Fruit fly (Drosophila melanogaster) whole organism, embryonic: ENCODE data around the gene CG42869.

Experiments
- Atf-2 ChIP-seq: fragments of 200-800 bp; sonication (Bioruptor generic); optimal IDR thresholded peaks from 2 replicates; lab custom pipeline; 2016; ENCODE audit warnings: missing biosample characterization, missing genetic modification characterization
- B-H1 ChIP-seq: fragments of 200-800 bp; sonication (Bioruptor generic); IDR thresholded peaks from 3 replicates; pipeline ENCODE4 v1.3.6; 2022; ENCODE audit warnings: missing biosample characterization, missing genetic modification characterization
- B-H2 ChIP-seq: fragments of 200-800 bp; sonication (Bioruptor generic); optimal IDR thresholded peaks from 2 replicates; lab custom pipeline; 2018; ENCODE audit warnings: missing biosample characterization, mild to moderate bottlenecking, missing genetic modification characterization
- CG10979 ChIP-seq: fragments of 200-800 bp; sonication (Bioruptor generic); optimal IDR thresholded peaks from 2 replicates; lab custom pipeline; 2018; ENCODE audit warnings: missing biosample characterization, mild to moderate bottlenecking, missing genetic modification characterization, moderate library complexity
- CG11695 ChIP-seq: fragments of 200-800 bp; sonication (Bioruptor generic); IDR thresholded peaks from 3 replicates; pipeline ENCODE4 v1.3.6; 2022; ENCODE audit warnings: missing biosample characterization, missing genetic modification characterization
- CG13424 ChIP-seq: fragments of 200-800 bp; sonication (Bioruptor generic); optimal IDR thresholded peaks from 2 replicates; lab custom pipeline; 2019; ENCODE audit warnings: missing biosample characterization, mild to moderate bottlenecking, missing genetic modification characterization, moderate library complexity
- CG14710 ChIP-seq: fragments of 200-800 bp; sonication (Bioruptor generic); optimal IDR thresholded peaks from 3 replicates; lab custom pipeline; 2019; ENCODE audit warnings: missing biosample characterization, mild to moderate bottlenecking, missing genetic modification characterization, moderate library complexity
- CG18764 ChIP-seq: fragments of 200-800 bp; sonication (Bioruptor generic); optimal IDR thresholded peaks from 3 replicates; lab custom pipeline; 2016; ENCODE audit warnings: missing biosample characterization, missing genetic modification characterization
- CG33557 ChIP-seq: fragments of 200-800 bp; sonication (Bioruptor generic); optimal IDR thresholded peaks from 2 replicates; lab custom pipeline; 2019; ENCODE audit warnings: missing biosample characterization, mild to moderate bottlenecking, missing genetic modification characterization, moderate library complexity
- CG3838 ChIP-seq: fragments of 200-800 bp; sonication (Bioruptor generic); optimal IDR thresholded peaks from 3 replicates; lab custom pipeline; 2016; ENCODE audit warnings: missing biosample characterization, missing genetic modification characterization
- CG3847 ChIP-seq: fragments of 200-800 bp; sonication (Bioruptor generic); IDR thresholded peaks from 2 replicates; pipeline ENCODE4 v1.3.6; 2022; ENCODE audit warnings: missing biosample characterization, missing genetic modification characterization
- CG4730 ChIP-seq: fragments of 200-800 bp; sonication (Bioruptor generic); IDR thresholded peaks from 2 replicates; pipeline ENCODE4 v1.3.6; 2022; ENCODE audit warnings: missing biosample characterization, missing genetic modification characterization
- CG7372 ChIP-seq: fragments of 200-800 bp; sonication (Bioruptor generic); IDR thresholded peaks from 2 replicates; pipeline ENCODE4 v1.3.6; 2022; ENCODE audit warnings: missing biosample characterization, missing genetic modification characterization
- CG7745 ChIP-seq: fragments of 200-800 bp; sonication (Bioruptor generic); optimal IDR thresholded peaks from 2 replicates; lab custom pipeline; 2018; ENCODE audit warnings: missing biosample characterization, mild to moderate bottlenecking, missing genetic modification characterization, moderate library complexity
- CG8765 ChIP-seq: fragments of 200-800 bp; sonication (Bioruptor generic); IDR thresholded peaks from 2 replicates; pipeline ENCODE4 v1.3.6; 2022; ENCODE audit warnings: missing biosample characterization, missing genetic modification characterization
- CG8944 ChIP-seq: fragments of 200-800 bp; sonication (Bioruptor generic); optimal IDR thresholded peaks from 3 replicates; lab custom pipeline; 2016; ENCODE audit warnings: missing biosample characterization, missing genetic modification characterization
- Dad ChIP-seq: fragments of 200-800 bp; sonication (Bioruptor generic); optimal IDR thresholded peaks from 3 replicates; lab custom pipeline; 2016; ENCODE audit warnings: missing biosample characterization, missing genetic modification characterization
- Ets97D ChIP-seq: fragments of 200-800 bp; sonication (Bioruptor generic); optimal IDR thresholded peaks from 3 replicates; lab custom pipeline; 2016; ENCODE audit warnings: missing biosample characterization, missing genetic modification characterization
- HmgZ ChIP-seq: fragments of 200-800 bp; sonication (Bioruptor generic); optimal IDR thresholded peaks from 2 replicates; lab custom pipeline; 2018; ENCODE audit warnings: missing biosample characterization, mild to moderate bottlenecking, missing genetic modification characterization
- Hmr ChIP-seq: fragments of 200-800 bp; sonication (Bioruptor generic); optimal IDR thresholded peaks from 3 replicates; lab custom pipeline; 2017; ENCODE audit warnings: mild to moderate bottlenecking, missing biosample characterization, missing genetic modification reagents, missing genetic modification characterization
- Lhr ChIP-seq: fragments of 200-800 bp; sonication (Bioruptor generic); optimal IDR thresholded peaks from 3 replicates; lab custom pipeline; 2017; ENCODE audit warnings: mild to moderate bottlenecking, missing biosample characterization, missing genetic modification reagents, missing genetic modification characterization
- NC2α ChIP-seq: fragments of 200-800 bp; sonication (Bioruptor generic); optimal IDR thresholded peaks from 2 replicates; lab custom pipeline; 2016; ENCODE audit warnings: missing biosample characterization, missing genetic modification characterization
- Rx ChIP-seq: fragments of 200-800 bp; sonication (Bioruptor generic); IDR thresholded peaks from 2 replicates; pipeline ENCODE4 v1.3.6; 2022; ENCODE audit warnings: missing biosample characterization, missing genetic modification characterization
- Sry-β ChIP-seq: fragments of 200-800 bp; sonication (Bioruptor generic); optimal IDR thresholded peaks from 2 replicates; lab custom pipeline; 2018; ENCODE audit warnings: missing biosample characterization, mild to moderate bottlenecking, missing genetic modification characterization, moderate library complexity
- Taf1 ChIP-seq: fragments of 200-800 bp; sonication (Bioruptor generic); IDR thresholded peaks from 2 replicates; pipeline ENCODE4 v1.3.6; 2022; ENCODE audit warnings: missing biosample characterization, missing genetic modification characterization
- ap ChIP-seq: fragments of 200-800 bp; sonication (Bioruptor generic); IDR thresholded peaks from 2 replicates; pipeline ENCODE4 v1.3.6; 2022; ENCODE audit warnings: missing biosample characterization, missing genetic modification characterization
- ase ChIP-seq: fragments of 200-800 bp; sonication (Bioruptor generic); IDR thresholded peaks from 3 replicates; pipeline ENCODE4 v1.3.6; 2022; ENCODE audit warnings: missing biosample characterization, missing genetic modification characterization
- bigmax ChIP-seq: fragments of 200-800 bp; sonication (Bioruptor generic); optimal IDR thresholded peaks from 2 replicates; lab custom pipeline; 2018; ENCODE audit warnings: missing biosample characterization, mild to moderate bottlenecking, missing genetic modification characterization
- br ChIP-seq: fragments of >200 bp; optimal IDR thresholded peaks from 2 replicates; lab custom pipeline; 2017
- caup ChIP-seq: fragments of 200-800 bp; sonication (Bioruptor generic); optimal IDR thresholded peaks from 3 replicates; lab custom pipeline; 2017; ENCODE audit warnings: missing biosample characterization, mild to moderate bottlenecking, missing genetic modification characterization, moderate library complexity; ENCODE audit not compliant: severe bottlenecking
- chif ChIP-seq, 2 experiments: fragments of 200-800 bp; sonication (Bioruptor generic); optimal IDR thresholded peaks; 3 replicates each; lab custom pipeline; 2016; ENCODE audit warnings: missing biosample characterization in 2 of 2, missing genetic modification characterization in 2 of 2
- crp ChIP-seq, 2 experiments: fragments of 200-800 bp; sonication (Bioruptor generic); optimal IDR thresholded peaks; 2 replicates in 1 of 2; 3 replicates in 1 of 2; lab custom pipeline; 2017; ENCODE audit warnings: missing biosample characterization in 2 of 2, missing genetic modification characterization in 2 of 2, mild to moderate bottlenecking in 1 of 2, moderate library complexity in 1 of 2
- dan ChIP-seq: fragments of 200-800 bp; sonication (Bioruptor generic); IDR thresholded peaks from 2 replicates; pipeline ENCODE4 v1.3.6; 2022; ENCODE audit warnings: missing biosample characterization, missing genetic modification characterization
- dati ChIP-seq: fragments of 200-800 bp; sonication (Bioruptor generic); IDR thresholded peaks from 2 replicates; pipeline ENCODE4 v1.3.6; 2022; ENCODE audit warnings: missing biosample characterization, missing genetic modification characterization
- dmrt99B ChIP-seq: fragments of 200-800 bp; sonication (Bioruptor generic); optimal IDR thresholded peaks from 2 replicates; lab custom pipeline; 2018; ENCODE audit warnings: missing biosample characterization, mild to moderate bottlenecking, missing genetic modification characterization, moderate library complexity
- eve ChIP-seq, 2 experiments: fragments of >200 bp; optimal IDR thresholded peaks; 2 replicates each; lab custom pipeline; 2017; ENCODE audit warnings: missing biosample characterization in 2 of 2, missing genetic modification characterization in 2 of 2
- fd102C ChIP-seq: fragments of 200-800 bp; sonication (Bioruptor generic); optimal IDR thresholded peaks from 2 replicates; lab custom pipeline; 2018; ENCODE audit warnings: missing biosample characterization, mild to moderate bottlenecking, missing genetic modification characterization, moderate library complexity
- fd64A ChIP-seq: fragments of 200-800 bp; sonication (Bioruptor generic); optimal IDR thresholded peaks from 3 replicates; lab custom pipeline; 2018; ENCODE audit warnings: missing biosample characterization, mild to moderate bottlenecking, missing genetic modification characterization
- fd96Cb ChIP-seq: fragments of 200-800 bp; sonication (Bioruptor generic); optimal IDR thresholded peaks from 2 replicates; lab custom pipeline; 2018; ENCODE audit warnings: missing biosample characterization, mild to moderate bottlenecking, missing genetic modification characterization, moderate library complexity
- gcm ChIP-seq: fragments of 200-800 bp; sonication (Bioruptor generic); optimal IDR thresholded peaks from 2 replicates; lab custom pipeline; 2019; ENCODE audit warnings: missing biosample characterization, mild to moderate bottlenecking, missing genetic modification characterization, moderate library complexity
- insv ChIP-seq, 2 experiments: fragments of 200-800 bp; sonication (Bioruptor generic); optimal IDR thresholded peaks; 3 replicates each; lab custom pipeline; 2016 to 2018; ENCODE audit warnings: missing biosample characterization in 2 of 2, missing genetic modification characterization in 2 of 2
- kay ChIP-seq: fragments of 200-800 bp; sonication (Bioruptor generic); optimal IDR thresholded peaks from 2 replicates; lab custom pipeline; 2016; ENCODE audit warnings: missing biosample characterization, missing genetic modification characterization
- knrl ChIP-seq: fragments of 200-800 bp; sonication (Bioruptor generic); IDR thresholded peaks from 3 replicates; pipeline ENCODE4 v1.3.6; 2022; ENCODE audit warnings: missing biosample characterization, missing genetic modification characterization; ENCODE audit not compliant: partially characterized antibody
- luna ChIP-seq: fragments of 200-800 bp; sonication (Bioruptor generic); optimal IDR thresholded peaks from 2 replicates; lab custom pipeline; 2016; ENCODE audit warnings: missing biosample characterization, missing genetic modification characterization
- mld ChIP-seq: fragments of 200-800 bp; sonication (Bioruptor generic); IDR thresholded peaks from 3 replicates; pipeline ENCODE4 v1.3.6; 2022; ENCODE audit warnings: missing biosample characterization, missing genetic modification characterization; ENCODE audit not compliant: partially characterized antibody
- pita ChIP-seq: fragments of 200-800 bp; sonication (Bioruptor generic); optimal IDR thresholded peaks from 2 replicates; lab custom pipeline; 2017; ENCODE audit warnings: missing biosample characterization, mild to moderate bottlenecking, missing genetic modification characterization
- schlank ChIP-seq: fragments of 200-800 bp; sonication (Bioruptor generic); optimal IDR thresholded peaks from 2 replicates; lab custom pipeline; 2018; ENCODE audit warnings: missing biosample characterization, mild to moderate bottlenecking, missing genetic modification characterization
- scrt ChIP-seq: fragments of 200-800 bp; sonication (Bioruptor generic); optimal IDR thresholded peaks from 2 replicates; lab custom pipeline; 2018; ENCODE audit warnings: missing biosample characterization, mild to moderate bottlenecking, missing genetic modification characterization, moderate library complexity
- tin ChIP-seq: fragments of 200-800 bp; sonication (Bioruptor generic); optimal IDR thresholded peaks from 3 replicates; lab custom pipeline; 2016; ENCODE audit warnings: missing biosample characterization, missing genetic modification characterization
- trh ChIP-seq: fragments of 200-800 bp; sonication (Bioruptor generic); optimal IDR thresholded peaks from 2 replicates; lab custom pipeline; 2016; ENCODE audit warnings: missing biosample characterization, missing genetic modification characterization
- zen2 ChIP-seq: fragments of 200-800 bp; sonication (Bioruptor generic); IDR thresholded peaks from 3 replicates; pipeline ENCODE4 v1.3.6; 2022; ENCODE audit warnings: missing biosample characterization, missing genetic modification characterization; ENCODE audit not compliant: partially characterized antibody

The CG42869 gene

dm6 chr3R:21781448-21781847 lies 44.8 kb upstream of the CG42869 start (continued):
- peak; percentile 23 for TF ChIP-seq HmgZ (tag; lab: Kevin White, UChicago)
- TF ChIP-seq CG10979 (tag; lab: Kevin White, UChicago), result peak; percentile 73
- no peak for TF ChIP-seq br (lab: Kevin White, UChicago)
- TF ChIP-seq gcm (GFP tag; lab: Kevin White, UChicago), result peak; percentile 33
- no peak for TF ChIP-seq ap
- TF ChIP-seq CG11695 (GFP tag; lab: Robert Waterston, UW), result peak; percentile 82
- TF ChIP-seq CG7745 (tag; lab: Kevin White, UChicago), result no peak
- peak; percentile 42 for TF ChIP-seq kay (GFP tag; lab: Kevin White, UChicago)
- TF ChIP-seq fd64A, result no peak
- peak; percentile 20 for TF ChIP-seq Atf-2 (GFP tag; lab: Kevin White, UChicago)
- no peak for TF ChIP-seq Sry-β (GFP tag; lab: Kevin White, UChicago)
- TF ChIP-seq CG7372, result peak; percentile 50
- TF ChIP-seq knrl (GFP tag; lab: Robert Waterston, UW), result no peak
- peak; percentile 34 for TF ChIP-seq luna
- TF ChIP-seq CG3847 (GFP tag; lab: Robert Waterston, UW), result peak; percentile 36; the same call in 1 of the 2 replicates
- TF ChIP-seq CG4730 (GFP tag; lab: Robert Waterston, UW), result peak; percentile 27; the same call in 1 of the 2 replicates
- peak; percentile 35 for TF ChIP-seq caup (GFP tag; lab: Kevin White, UChicago)
- no peak for TF ChIP-seq insv (GFP tag; optimal IDR thresholded peaks at IDR 0.05; lab: Kevin White, UChicago)
- peak; percentile 59 for TF ChIP-seq fd96Cb (tag; lab: Kevin White, UChicago)
- 0 out of 3 replicates have a peak, but pooled peaks have one; percentile 36 for TF ChIP-seq ase (GFP tag; lab: Robert Waterston, UW)
- TF ChIP-seq CG3838 (GFP tag; lab: Kevin White, UChicago), result no peak
- no peak for TF ChIP-seq bigmax
- TF ChIP-seq Lhr (GFP tag; lab: Kevin White, UChicago), result no peak
- peak; percentile 67 for TF ChIP-seq CG13424 (tag; lab: Kevin White, UChicago)
- no peak for TF ChIP-seq Taf1 (GFP tag; lab: Robert Waterston, UW)
- TF ChIP-seq Dad, result peak; percentile 49
- TF ChIP-seq dati, result no peak
- TF ChIP-seq Ets97D (GFP tag; lab: Kevin White, UChicago), result peak; percentile 14
- TF ChIP-seq CG18764 (GFP tag; lab: Kevin White, UChicago), result peak; percentile 45
- no peak for TF ChIP-seq CG8765 (GFP tag; lab: Robert Waterston, UW)
- TF ChIP-seq pita (GFP tag; lab: Kevin White, UChicago), result no peak
- TF ChIP-seq B-H2 (GFP tag; lab: Kevin White, UChicago), result no peak
- TF ChIP-seq mld (GFP tag; lab: Robert Waterston, UW), result no peak
- TF ChIP-seq trh (GFP tag; lab: Kevin White, UChicago), result peak; percentile 33
- peak; percentile 24 for TF ChIP-seq scrt (GFP tag; lab: Kevin White, UChicago)
- peak; percentile 24 for TF ChIP-seq CG8944 (GFP tag; lab: Kevin White, UChicago)
- no peak for TF ChIP-seq eve (GFP tag; optimal IDR thresholded peaks at IDR 0.05; lab: Kevin White, UChicago)
- no peak for TF ChIP-seq crp (GFP tag; optimal IDR thresholded peaks at IDR 0.05; lab: Kevin White, UChicago)
- TF ChIP-seq B-H1, result peak; percentile 71
- TF ChIP-seq chif (GFP tag; optimal IDR thresholded peaks at IDR 0.05; lab: Kevin White, UChicago), result peak; percentile 51 to 66
- no peak for TF ChIP-seq NC2α (GFP tag; lab: Kevin White, UChicago)
- TF ChIP-seq schlank (tag; lab: Kevin White, UChicago), result no peak
- TF ChIP-seq zen2 (GFP tag; lab: Robert Waterston, UW), result no peak
- TF ChIP-seq dmrt99B (tag; lab: Kevin White, UChicago), result peak; percentile 77
- no peak for TF ChIP-seq fd102C (GFP tag; lab: Kevin White, UChicago)
- TF ChIP-seq Rx (GFP tag; lab: Robert Waterston, UW), result no peak
- TF ChIP-seq dan (GFP tag; lab: Robert Waterston, UW), result no peak
- TF ChIP-seq CG14710, result peak; percentile 58
- peak; percentile 55 for TF ChIP-seq tin (GFP tag; lab: Kevin White, UChicago)
- TF ChIP-seq Hmr (GFP tag; lab: Kevin White, UChicago), result peak; percentile 51
- TF ChIP-seq CG33557 (GFP tag; lab: Kevin White, UChicago), result peak; percentile 16
